Fruit fly (Drosophila melanogaster): ENCODE data around the gene Arl2.

dm6 chr3R:8340675-8341275 is at the start of gene Arl2, which contains the start of gene COX7A:
- TF ChIP-seq CG17806 (tag; optimal IDR thresholded peaks at IDR 0.05) (no peak), EcR (GFP tag; optimal IDR thresholded peaks at IDR 0.05) (no peak), CG34367 (tag; optimal IDR thresholded peaks at IDR 0.05) (no peak), Pif1B (GFP tag; optimal IDR thresholded peaks at IDR 0.05) (no peak), CG9948 (tag; optimal IDR thresholded peaks at IDR 0.05) (no peak)

Measured in whole organism, pupa.